Worm (Caenorhabditis elegans): ENCODE data around the gene F07C3.16.

- TF ChIP-seq flt-1 (GFP tag; IDR thresholded peaks at IDR 0.05) (no peak), cog-1 (tag; optimal IDR thresholded peaks at IDR 0.05) (no peak), tab-1 (GFP tag; IDR thresholded peaks at IDR 0.05) (no peak)
These were observed 34.5 kb downstream of the F07C3.16 start for ce11 chrV:9222819-9223218.

Data from whole organism, midembryonic.